Fruit fly (Drosophila melanogaster) whole organism, embryonic: ENCODE measurements around the gene Moca-cyp.

Source experiments
- BEAF-32 ChIP-seq: fragments of 200-800 bp; sonication (Bioruptor generic); optimal IDR thresholded peaks from 3 replicates; lab custom pipeline; 2017; ENCODE audit warnings: missing biosample characterization, missing genetic modification characterization, mild to moderate bottlenecking, moderate library complexity, missing genetic modification reagents
- BtbVII ChIP-seq: fragments of 200-800 bp; sonication (Bioruptor generic); optimal IDR thresholded peaks from 3 replicates; lab custom pipeline; 2017; ENCODE audit warnings: missing biosample characterization, mild to moderate bottlenecking, missing genetic modification characterization
- CG10209 ChIP-seq: fragments of 200-800 bp; sonication (Bioruptor generic); optimal IDR thresholded peaks from 3 replicates; lab custom pipeline; 2017; ENCODE audit warnings: missing biosample characterization, mild to moderate bottlenecking, missing genetic modification characterization, missing genetic modification reagents
- CG1024 ChIP-seq: fragments of 200-800 bp; sonication (Bioruptor generic); IDR thresholded peaks from 2 replicates; pipeline ENCODE4 v1.3.6; 2022; ENCODE audit warnings: missing biosample characterization, missing genetic modification characterization
- CG11723 ChIP-seq: fragments of 200-800 bp; sonication (Bioruptor generic); optimal IDR thresholded peaks from 2 replicates; lab custom pipeline; 2017; ENCODE audit warnings: missing biosample characterization, mild to moderate bottlenecking, missing genetic modification characterization
- CG12155 ChIP-seq: fragments of 200-800 bp; sonication (Bioruptor generic); optimal IDR thresholded peaks from 3 replicates; lab custom pipeline; 2016; ENCODE audit warnings: missing biosample characterization, missing genetic modification characterization
- CG13287 ChIP-seq: fragments of 200-800 bp; sonication (Bioruptor generic); IDR thresholded peaks from 2 replicates; pipeline ENCODE4 v1.3.6; 2022; ENCODE audit warnings: missing biosample characterization, missing genetic modification characterization; ENCODE audit not compliant: partially characterized antibody
- CG13424 ChIP-seq: fragments of 200-800 bp; sonication (Bioruptor generic); optimal IDR thresholded peaks from 2 replicates; lab custom pipeline; 2019; ENCODE audit warnings: missing biosample characterization, mild to moderate bottlenecking, missing genetic modification characterization, moderate library complexity
- CG16813 ChIP-seq: fragments of 200-800 bp; sonication (Bioruptor generic); IDR thresholded peaks from 3 replicates; pipeline ENCODE4 v1.3.6; 2022; ENCODE audit warnings: missing biosample characterization, missing genetic modification characterization; ENCODE audit not compliant: partially characterized antibody
- CG16815 ChIP-seq: fragments of 200-800 bp; sonication (Bioruptor generic); optimal IDR thresholded peaks from 3 replicates; lab custom pipeline; 2017; ENCODE audit warnings: missing biosample characterization, mild to moderate bottlenecking, missing genetic modification characterization
- CG17328 ChIP-seq: fragments of 200-800 bp; sonication (Bioruptor generic); IDR thresholded peaks from 2 replicates; pipeline ENCODE4 v1.3.6; 2022; ENCODE audit warnings: missing biosample characterization, missing genetic modification characterization
- CG1832 ChIP-seq: fragments of 200-800 bp; sonication (Bioruptor generic); optimal IDR thresholded peaks from 2 replicates; lab custom pipeline; 2017; ENCODE audit warnings: missing biosample characterization, mild to moderate bottlenecking, missing genetic modification characterization, inconsistent platforms
- CG18764 ChIP-seq: fragments of 200-800 bp; sonication (Bioruptor generic); optimal IDR thresholded peaks from 3 replicates; lab custom pipeline; 2016; ENCODE audit warnings: missing biosample characterization, missing genetic modification characterization
- CG2712 ChIP-seq: fragments of 200-800 bp; optimal IDR thresholded peaks from 3 replicates; lab custom pipeline; 2019; ENCODE audit warnings: missing biosample characterization, mild to moderate bottlenecking, missing genetic modification characterization, moderate library complexity
- CG2875 ChIP-seq: fragments of 200-800 bp; sonication (Bioruptor generic); optimal IDR thresholded peaks from 2 replicates; lab custom pipeline; 2017; ENCODE audit warnings: missing biosample characterization, mild to moderate bottlenecking, missing genetic modification characterization, missing genetic modification reagents
- CG3726 ChIP-seq: fragments of 200-800 bp; sonication (Bioruptor generic); IDR thresholded peaks from 3 replicates; pipeline ENCODE4, ENCODE4 v1.3.6; 2022; ENCODE audit warnings: missing biosample characterization, missing genetic modification characterization
- CG4328 ChIP-seq: fragments of 200-800 bp; sonication (Bioruptor generic); optimal IDR thresholded peaks from 3 replicates; lab custom pipeline; 2017; ENCODE audit warnings: missing biosample characterization, missing genetic modification reagents, missing genetic modification characterization
- CG4404 ChIP-seq: fragments of 200-800 bp; sonication (Bioruptor generic); IDR thresholded peaks from 2 replicates; pipeline ENCODE4 v1.3.6; 2022; ENCODE audit warnings: missing biosample characterization, missing genetic modification characterization
- CG8281 ChIP-seq: fragments of 200-800 bp; sonication (Bioruptor generic); optimal IDR thresholded peaks from 2 replicates; lab custom pipeline; 2018; ENCODE audit warnings: missing biosample characterization, mild to moderate bottlenecking, missing genetic modification characterization, moderate library complexity
- CG9437 ChIP-seq: fragments of 200-800 bp; sonication (Bioruptor generic); optimal IDR thresholded peaks from 2 replicates; lab custom pipeline; 2018; ENCODE audit warnings: missing biosample characterization, mild to moderate bottlenecking, missing genetic modification characterization
- CG9609 ChIP-seq: fragments of 200-800 bp; sonication (Bioruptor generic); optimal IDR thresholded peaks from 3 replicates; lab custom pipeline; 2016; ENCODE audit warnings: missing biosample characterization, missing genetic modification characterization
- CG9727 ChIP-seq: fragments of 200-800 bp; sonication (Bioruptor generic); optimal IDR thresholded peaks from 3 replicates; lab custom pipeline; 2017; ENCODE audit warnings: missing biosample characterization, mild to moderate bottlenecking, missing genetic modification characterization
- CkIIα-i1 ChIP-seq: fragments of 200-800 bp; sonication (Bioruptor generic); IDR thresholded peaks from 2 replicates; pipeline ENCODE4 v1.3.6; 2022; ENCODE audit warnings: missing biosample characterization, missing genetic modification characterization
- Gsc ChIP-seq: fragments of 200-800 bp; sonication (Bioruptor generic); IDR thresholded peaks from 2 replicates; pipeline ENCODE4 v1.3.6; 2022; ENCODE audit warnings: missing biosample characterization, missing genetic modification characterization
- Hmx ChIP-seq: fragments of 200-800 bp; sonication (Bioruptor generic); optimal IDR thresholded peaks from 2 replicates; lab custom pipeline; 2016; ENCODE audit warnings: missing biosample characterization, missing genetic modification characterization
- Med ChIP-seq: fragments of 200-800 bp; sonication (Bioruptor generic); peaks from one replicate; lab custom pipeline; 2016; ENCODE audit warnings: missing biosample characterization, missing genetic modification characterization, mild to moderate bottlenecking, inconsistent platforms, moderate library complexity
- NC2α ChIP-seq: fragments of 200-800 bp; sonication (Bioruptor generic); optimal IDR thresholded peaks from 2 replicates; lab custom pipeline; 2016; ENCODE audit warnings: missing biosample characterization, missing genetic modification characterization
- Oaz ChIP-seq: fragments of 200-800 bp; sonication (Bioruptor generic); IDR thresholded peaks from 2 replicates; pipeline ENCODE4 v1.3.6; 2022; ENCODE audit warnings: missing biosample characterization, missing genetic modification characterization
- TFAM ChIP-seq: fragments of 200-800 bp; sonication (Bioruptor generic); optimal IDR thresholded peaks from 2 replicates; lab custom pipeline; 2017; ENCODE audit warnings: missing biosample characterization, missing genetic modification characterization, inconsistent platforms
- abd-A ChIP-seq: fragments of 200-800 bp; sonication (Bioruptor generic); optimal IDR thresholded peaks from 3 replicates; lab custom pipeline; 2019; ENCODE audit warnings: missing biosample characterization, mild to moderate bottlenecking, missing genetic modification characterization, moderate library complexity
- ato ChIP-seq: fragments of 200-800 bp; sonication (Bioruptor generic); IDR thresholded peaks from 2 replicates; pipeline ENCODE4 v1.3.6; 2022; ENCODE audit warnings: missing biosample characterization, missing genetic modification characterization; ENCODE audit not compliant: partially characterized antibody
- br ChIP-seq: fragments of >200 bp; optimal IDR thresholded peaks from 2 replicates; lab custom pipeline; 2017
- cas ChIP-seq: fragments of 200-800 bp; sonication (Bioruptor generic); IDR thresholded peaks from 2 replicates; pipeline ENCODE4 v1.3.6; 2022; ENCODE audit warnings: missing biosample characterization, missing genetic modification characterization
- ci ChIP-seq: fragments of 200-800 bp; sonication (Bioruptor generic); IDR thresholded peaks from 3 replicates; pipeline ENCODE4 v1.3.6; 2022; ENCODE audit warnings: missing biosample characterization, missing genetic modification characterization
- eyg ChIP-seq: fragments of 200-800 bp; sonication (Bioruptor generic); optimal IDR thresholded peaks from 3 replicates; lab custom pipeline; 2016; ENCODE audit warnings: missing biosample characterization, missing genetic modification characterization
- grn ChIP-seq: fragments of 200-800 bp; sonication (Bioruptor generic); optimal IDR thresholded peaks from 3 replicates; lab custom pipeline; 2017; ENCODE audit warnings: missing biosample characterization, missing genetic modification characterization
- gro ChIP-seq: fragments of 200-800 bp; sonication (Bioruptor generic); optimal IDR thresholded peaks from 2 replicates; lab custom pipeline; 2016; ENCODE audit warnings: missing biosample characterization, missing genetic modification characterization
- jumu ChIP-seq: fragments of 200-800 bp; sonication (Bioruptor generic); optimal IDR thresholded peaks from 3 replicates; lab custom pipeline; 2016; ENCODE audit warnings: missing biosample characterization, missing genetic modification characterization
- klu ChIP-seq: fragments of 200-800 bp; sonication (Bioruptor generic); IDR thresholded peaks from 2 replicates; pipeline ENCODE4 v1.3.6; 2022; ENCODE audit warnings: missing biosample characterization, missing genetic modification characterization
- lov ChIP-seq, 2 experiments: fragments of 200-800 bp in 1 of 2; fragments of >200 bp in 1 of 2; sonication (Bioruptor generic) in 1 of 2; IDR thresholded peaks in 1 of 2; optimal IDR thresholded peaks in 1 of 2; 2 replicates in 1 of 2; 3 replicates in 1 of 2; pipeline versions ENCODE4 v1.3.6 to Lab custom; 2017 to 2022; ENCODE audit warnings: missing biosample characterization in 1 of 2, missing genetic modification characterization in 1 of 2
- nau ChIP-seq: fragments of 200-800 bp; sonication (Bioruptor generic); optimal IDR thresholded peaks from 3 replicates; lab custom pipeline; 2017; ENCODE audit warnings: missing biosample characterization, mild to moderate bottlenecking, missing genetic modification characterization, missing genetic modification reagents
- phol ChIP-seq: fragments of 200-800 bp; sonication (Bioruptor generic); optimal IDR thresholded peaks from 3 replicates; lab custom pipeline; 2018; ENCODE audit warnings: missing biosample characterization, mild to moderate bottlenecking, missing genetic modification characterization, moderate library complexity
- pita ChIP-seq: fragments of 200-800 bp; sonication (Bioruptor generic); optimal IDR thresholded peaks from 2 replicates; lab custom pipeline; 2017; ENCODE audit warnings: missing biosample characterization, mild to moderate bottlenecking, missing genetic modification characterization
- row ChIP-seq: fragments of 200-800 bp; sonication (Bioruptor generic); IDR thresholded peaks from 3 replicates; pipeline ENCODE4 v1.3.6; 2022; ENCODE audit warnings: missing biosample characterization, missing genetic modification characterization
- scrt ChIP-seq: fragments of 200-800 bp; sonication (Bioruptor generic); optimal IDR thresholded peaks from 2 replicates; lab custom pipeline; 2018; ENCODE audit warnings: missing biosample characterization, mild to moderate bottlenecking, missing genetic modification characterization, moderate library complexity
- sim ChIP-seq: fragments of 200-800 bp; sonication (Bioruptor generic); IDR thresholded peaks from 2 replicates; pipeline ENCODE4 v1.3.6; 2022; ENCODE audit warnings: missing biosample characterization, missing genetic modification characterization
- sna ChIP-seq: fragments of 200-800 bp; sonication (Bioruptor generic); IDR thresholded peaks from 2 replicates; pipeline ENCODE4 v1.3.6; 2022; ENCODE audit warnings: missing biosample characterization, missing genetic modification characterization; ENCODE audit not compliant: partially characterized antibody
- tna ChIP-seq: fragments of 200-800 bp; sonication (Bioruptor generic); IDR thresholded peaks from 2 replicates; pipeline ENCODE4 v1.3.6; 2022; ENCODE audit warnings: missing biosample characterization, missing genetic modification characterization; ENCODE audit not compliant: partially characterized antibody
- toy ChIP-seq: fragments of 200-800 bp; sonication (Bioruptor generic); IDR thresholded peaks from 2 replicates; pipeline ENCODE4 v1.3.6; 2022; ENCODE audit warnings: missing biosample characterization, missing genetic modification characterization
- wdn ChIP-seq: fragments of 200-800 bp; sonication (Bioruptor generic); IDR thresholded peaks from 2 replicates; pipeline ENCODE4 v1.3.6; 2022; ENCODE audit warnings: missing biosample characterization, missing genetic modification characterization

Moca-cyp gene

dm6 chr3R:28332137-28332671, 7.9 kb upstream of the Moca-cyp start (continued):
- no peak for TF ChIP-seq CG16815 (GFP tag; lab: Kevin White, UChicago)
- no peak for TF ChIP-seq Gsc (GFP tag; lab: Robert Waterston, UW)
- peak; percentile 24 for TF ChIP-seq eyg
- no peak for TF ChIP-seq CG3726
- no peak for TF ChIP-seq CG16813 (GFP tag; lab: Robert Waterston, UW)
- TF ChIP-seq CG13424 (tag; lab: Kevin White, UChicago), result peak; percentile 67
- 0 out of 2 replicates have a peak, but pooled peaks have one; percentile 12 for TF ChIP-seq wdn (GFP tag; lab: Robert Waterston, UW)
- peak; percentile 36; the same call in 1 of the 2 replicates for TF ChIP-seq CG4404 (GFP tag; lab: Robert Waterston, UW)
- no peak for TF ChIP-seq br (lab: Kevin White, UChicago)
- TF ChIP-seq Hmx (GFP tag; lab: Kevin White, UChicago), result no peak
- TF ChIP-seq CkIIα-i1 (GFP tag; lab: Robert Waterston, UW), result no peak
- TF ChIP-seq scrt (GFP tag; lab: Kevin White, UChicago), result peak; percentile 56
- TF ChIP-seq CG17328 (GFP tag; lab: Robert Waterston, UW), result peak; percentile 61
- no peak for TF ChIP-seq tna
- TF ChIP-seq CG2875 (GFP tag; lab: Kevin White, UChicago), result no peak
- peak; percentile 92 for TF ChIP-seq abd-A (tag; lab: Kevin White, UChicago)
- TF ChIP-seq CG13287 (GFP tag; lab: Robert Waterston, UW), result no peak; the same call in 1 of the 2 replicates
- peak; percentile 18 for TF ChIP-seq CG9609 (GFP tag; lab: Kevin White, UChicago)
- peak; percentile 60 for TF ChIP-seq gro (GFP tag; lab: Kevin White, UChicago)
- no peak for TF ChIP-seq ato (GFP tag; lab: Robert Waterston, UW)
- no peak for TF ChIP-seq sna (GFP tag; lab: Robert Waterston, UW)
- no peak for TF ChIP-seq sim
- peak; percentile 76 for TF ChIP-seq nau
- peak; percentile 22 for TF ChIP-seq CG18764 (GFP tag; lab: Kevin White, UChicago)
- TF ChIP-seq Oaz (GFP tag; lab: Robert Waterston, UW), result 0 out of 2 replicates have a peak, but pooled peaks have one; percentile 17
- no peak for TF ChIP-seq BEAF-32 (GFP tag; lab: Kevin White, UChicago)
- peak; percentile 30 for TF ChIP-seq grn (GFP tag; lab: Kevin White, UChicago)
- peak; percentile 51 for TF ChIP-seq CG2712
- TF ChIP-seq CG8281 (tag; lab: Kevin White, UChicago), result no peak
- TF ChIP-seq BtbVII (GFP tag; lab: Kevin White, UChicago), result peak; percentile 70
- peak; percentile 40; the same call in 1 of the 2 replicates for TF ChIP-seq toy
- TF ChIP-seq CG10209 (GFP tag; lab: Kevin White, UChicago), result peak; percentile 43
- TF ChIP-seq CG4328, result peak; percentile 22
- peak; percentile 38; the same call in 1 of the 2 replicates for TF ChIP-seq klu
- TF ChIP-seq CG9727 (GFP tag; lab: Kevin White, UChicago), result peak; percentile 75
- TF ChIP-seq CG12155 (GFP tag; lab: Kevin White, UChicago), result peak; percentile 53
- no peak for TF ChIP-seq ci (GFP tag; lab: Robert Waterston, UW)
- no peak for TF ChIP-seq CG1024
- no peak for TF ChIP-seq cas (GFP tag; lab: Robert Waterston, UW)
- no peak for TF ChIP-seq CG1832 (GFP tag; lab: Kevin White, UChicago)
- peak; percentile 91 for TF ChIP-seq Med (GFP tag; lab: Kevin White, UChicago)
- TF ChIP-seq phol (tag; lab: Kevin White, UChicago), result peak; percentile 57
- TF ChIP-seq jumu (GFP tag; lab: Kevin White, UChicago), result peak; percentile 27
- no peak for TF ChIP-seq pita (GFP tag; lab: Kevin White, UChicago)
- peak; percentile 10 for TF ChIP-seq CG11723
- TF ChIP-seq row (GFP tag; lab: Robert Waterston, UW), result peak; percentile 81
- no peak for TF ChIP-seq lov (optimal IDR thresholded peaks at IDR 0.05; lab: Kevin White, UChicago)
- TF ChIP-seq lov (GFP tag; IDR thresholded peaks at IDR 0.05; lab: Robert Waterston, UW), result no peak
- TF ChIP-seq TFAM, result no peak
- TF ChIP-seq NC2α (GFP tag; lab: Kevin White, UChicago), result no peak
- TF ChIP-seq CG9437 (GFP tag; lab: Kevin White, UChicago), result peak; percentile 31
